Fruit fly (Drosophila melanogaster) whole organism, embryonic: ENCODE data around the gene slmo.

Experiments used
- Bdp1 ChIP-seq: fragments of 200-800 bp; sonication (Bioruptor generic); optimal IDR thresholded peaks from 3 replicates; lab custom pipeline; 2016; ENCODE audit warnings: missing biosample characterization, missing genetic modification characterization
- CG10959 ChIP-seq: fragments of 200-800 bp; sonication (Bioruptor generic); IDR thresholded peaks from 2 replicates; pipeline ENCODE4 v1.3.6; 2022; ENCODE audit warnings: missing biosample characterization, missing genetic modification characterization
- CG11696 ChIP-seq: fragments of 200-800 bp; sonication (Bioruptor generic); IDR thresholded peaks from 2 replicates; pipeline ENCODE4 v1.3.6; 2022; ENCODE audit warnings: missing biosample characterization, missing genetic modification characterization
- CG12236 ChIP-seq: fragments of 200-800 bp; sonication (Bioruptor generic); optimal IDR thresholded peaks from 2 replicates; lab custom pipeline; 2016; ENCODE audit warnings: missing biosample characterization, missing genetic modification characterization
- CG17912 ChIP-seq: fragments of 200-800 bp; sonication (Bioruptor generic); optimal IDR thresholded peaks from 2 replicates; lab custom pipeline; 2018; ENCODE audit warnings: missing biosample characterization, mild to moderate bottlenecking, missing genetic modification characterization
- CG2116 ChIP-seq: fragments of 200-800 bp; sonication (Bioruptor generic); optimal IDR thresholded peaks from 3 replicates; lab custom pipeline; 2018; ENCODE audit warnings: missing biosample characterization, mild to moderate bottlenecking, missing genetic modification characterization
- CG32532 ChIP-seq: fragments of 200-800 bp; sonication (Bioruptor generic); IDR thresholded peaks from 2 replicates; pipeline ENCODE4 v1.3.6; 2022; ENCODE audit warnings: missing biosample characterization, missing genetic modification characterization
- CG4404 ChIP-seq: fragments of 200-800 bp; sonication (Bioruptor generic); IDR thresholded peaks from 2 replicates; pipeline ENCODE4 v1.3.6; 2022; ENCODE audit warnings: missing biosample characterization, missing genetic modification characterization
- CG7987 ChIP-seq: fragments of 200-800 bp; sonication (Bioruptor generic); optimal IDR thresholded peaks from 2 replicates; lab custom pipeline; 2018; ENCODE audit warnings: missing biosample characterization, mild to moderate bottlenecking, missing genetic modification characterization, moderate library complexity
- CG9727 ChIP-seq: fragments of 200-800 bp; sonication (Bioruptor generic); optimal IDR thresholded peaks from 3 replicates; lab custom pipeline; 2017; ENCODE audit warnings: missing biosample characterization, mild to moderate bottlenecking, missing genetic modification characterization
- CG9817 ChIP-seq: fragments of 200-800 bp; sonication (Bioruptor generic); optimal IDR thresholded peaks from 2 replicates; lab custom pipeline; 2018; ENCODE audit warnings: missing biosample characterization, mild to moderate bottlenecking, missing genetic modification characterization, moderate library complexity
- CG9876 ChIP-seq: fragments of 200-800 bp; sonication (Bioruptor generic); optimal IDR thresholded peaks from 2 replicates; lab custom pipeline; 2016; ENCODE audit warnings: missing biosample characterization, missing genetic modification characterization
- CTCF ChIP-seq: fragments of 200-800 bp; sonication (Bioruptor generic); optimal IDR thresholded peaks from 2 replicates; lab custom pipeline; 2017; ENCODE audit warnings: missing biosample characterization, mild to moderate bottlenecking, missing genetic modification characterization, moderate library complexity
- D19A ChIP-seq: fragments of 200-800 bp; optimal IDR thresholded peaks from 3 replicates; lab custom pipeline; 2019; ENCODE audit warnings: missing biosample characterization, mild to moderate bottlenecking, missing genetic modification characterization, moderate library complexity
- Dll ChIP-seq: fragments of 200-800 bp; sonication (Bioruptor generic); IDR thresholded peaks from 4 replicates; pipeline ENCODE4 v1.3.6; 2022; ENCODE audit warnings: missing biosample characterization, missing genetic modification characterization; ENCODE audit not compliant: partially characterized antibody
- Drgx ChIP-seq: fragments of 200-800 bp; sonication (Bioruptor generic); IDR thresholded peaks from 2 replicates; pipeline ENCODE4 v1.3.6; 2022; ENCODE audit warnings: missing biosample characterization, missing genetic modification characterization
- Ets65A ChIP-seq: fragments of 200-800 bp; sonication (Bioruptor generic); peaks from one replicate; lab custom pipeline; 2016; ENCODE audit warnings: missing biosample characterization, missing genetic modification characterization
- Fer3 ChIP-seq: fragments of 200-800 bp; sonication (Bioruptor generic); optimal IDR thresholded peaks from 2 replicates; lab custom pipeline; 2018; ENCODE audit warnings: missing biosample characterization, mild to moderate bottlenecking, missing genetic modification characterization, moderate library complexity
- GATAe ChIP-seq: fragments of 200-800 bp; sonication (Bioruptor generic); conservative IDR thresholded peaks from 2 replicates; pipeline ENCODE4 v1.3.6; 2022; ENCODE audit warnings: missing biosample characterization, missing genetic modification characterization
- Hsf ChIP-seq: fragments of 200-800 bp; sonication (Bioruptor generic); optimal IDR thresholded peaks from 3 replicates; lab custom pipeline; 2016; ENCODE audit warnings: missing biosample characterization, missing genetic modification characterization
- MTF-1 ChIP-seq: fragments of 200-800 bp; sonication (Bioruptor generic); optimal IDR thresholded peaks from 2 replicates; lab custom pipeline; 2018; ENCODE audit warnings: missing biosample characterization, mild to moderate bottlenecking, missing genetic modification characterization, borderline replicate concordance
- Max ChIP-seq: fragments of 200-800 bp; sonication (Bioruptor generic); optimal IDR thresholded peaks from 2 replicates; lab custom pipeline; 2016; ENCODE audit warnings: missing biosample characterization, mild to moderate bottlenecking, missing genetic modification characterization
- Med ChIP-seq: fragments of 200-800 bp; sonication (Bioruptor generic); peaks from one replicate; lab custom pipeline; 2016; ENCODE audit warnings: missing biosample characterization, missing genetic modification characterization, mild to moderate bottlenecking, inconsistent platforms, moderate library complexity
- NC2α ChIP-seq: fragments of 200-800 bp; sonication (Bioruptor generic); optimal IDR thresholded peaks from 2 replicates; lab custom pipeline; 2016; ENCODE audit warnings: missing biosample characterization, missing genetic modification characterization
- Oaz ChIP-seq: fragments of 200-800 bp; sonication (Bioruptor generic); IDR thresholded peaks from 2 replicates; pipeline ENCODE4 v1.3.6; 2022; ENCODE audit warnings: missing biosample characterization, missing genetic modification characterization
- Ssrp ChIP-seq: fragments of 200-800 bp; sonication (Bioruptor generic); optimal IDR thresholded peaks from 2 replicates; lab custom pipeline; 2018; ENCODE audit warnings: missing biosample characterization, mild to moderate bottlenecking, missing genetic modification characterization, moderate library complexity
- bcd ChIP-seq: fragments of 200-800 bp; sonication (Bioruptor generic); optimal IDR thresholded peaks from 2 replicates; lab custom pipeline; 2017; ENCODE audit warnings: missing biosample characterization, mild to moderate bottlenecking, missing genetic modification characterization
- dimm ChIP-seq: fragments of 200-800 bp; sonication (Bioruptor generic); IDR thresholded peaks from 2 replicates; pipeline ENCODE4 v1.3.6; 2022; ENCODE audit warnings: missing biosample characterization, missing genetic modification characterization
- dmrt11E ChIP-seq: fragments of 200-800 bp; sonication (Bioruptor generic); optimal IDR thresholded peaks from 3 replicates; lab custom pipeline; 2018; ENCODE audit warnings: missing biosample characterization, mild to moderate bottlenecking, missing genetic modification characterization, moderate library complexity
- ewg ChIP-seq: fragments of 200-800 bp; sonication (Bioruptor generic); optimal IDR thresholded peaks from 3 replicates; lab custom pipeline; 2017; ENCODE audit warnings: mild to moderate bottlenecking, missing biosample characterization, missing genetic modification reagents, missing genetic modification characterization
- insv ChIP-seq, 2 experiments: fragments of 200-800 bp; sonication (Bioruptor generic); optimal IDR thresholded peaks; 3 replicates each; lab custom pipeline; 2016 to 2018; ENCODE audit warnings: missing biosample characterization in 2 of 2, missing genetic modification characterization in 2 of 2
- jigr1 ChIP-seq: fragments of 200-800 bp; sonication (Bioruptor generic); IDR thresholded peaks from 3 replicates; pipeline ENCODE4 v1.3.6; 2022; ENCODE audit warnings: missing biosample characterization, missing genetic modification characterization
- ken ChIP-seq: fragments of 200-800 bp; sonication (Bioruptor generic); IDR thresholded peaks from 3 replicates; pipeline ENCODE4 v1.3.6; 2022; ENCODE audit warnings: missing biosample characterization, missing genetic modification characterization
- lab ChIP-seq: fragments of 200-800 bp; sonication (Bioruptor generic); optimal IDR thresholded peaks from 3 replicates; lab custom pipeline; 2017; ENCODE audit warnings: missing biosample characterization, missing genetic modification characterization, mild to moderate bottlenecking, moderate library complexity, missing genetic modification reagents
- nerfin-2 ChIP-seq: fragments of 200-800 bp; sonication (Bioruptor generic); IDR thresholded peaks from 2 replicates; pipeline ENCODE4 v1.3.6; 2022; ENCODE audit warnings: missing biosample characterization, missing genetic modification characterization; ENCODE audit not compliant: partially characterized antibody
- onecut ChIP-seq: fragments of 200-800 bp; sonication (Bioruptor generic); IDR thresholded peaks from 2 replicates; pipeline ENCODE4 v1.3.6; 2022; ENCODE audit warnings: missing biosample characterization, missing genetic modification characterization
- org-1 ChIP-seq: fragments of 200-800 bp; sonication (Bioruptor generic); optimal IDR thresholded peaks from 2 replicates; lab custom pipeline; 2017; ENCODE audit warnings: missing biosample characterization, missing genetic modification characterization
- pan ChIP-seq, 4 experiments: fragments of >200 bp in 3 of 4; fragments of 200-800 bp in 1 of 4; sonication (Bioruptor generic) in 1 of 4; optimal IDR thresholded peaks in 3 of 4; IDR thresholded peaks in 1 of 4; 2 replicates each; pipeline versions ENCODE4 v1.3.6 to Lab custom; 2017 to 2022; ENCODE audit warnings: missing biosample characterization in 2 of 4, missing genetic modification characterization in 2 of 4, mixed read lengths in 1 of 4
- peb ChIP-seq: fragments of 200-800 bp; sonication (Bioruptor generic); IDR thresholded peaks from 2 replicates; pipeline ENCODE4 v1.3.6; 2022; ENCODE audit warnings: missing biosample characterization, missing genetic modification characterization
- prd ChIP-seq, 3 experiments: fragments of >200 bp in 2 of 3; fragments of 200-800 bp in 1 of 3; sonication (Bioruptor generic) in 1 of 3; optimal IDR thresholded peaks in 2 of 3; IDR thresholded peaks in 1 of 3; 2 replicates in 2 of 3; 3 replicates in 1 of 3; pipeline versions ENCODE4 v1.3.6 to Lab custom; 2017 to 2022; ENCODE audit warnings: missing biosample characterization in 1 of 3, missing genetic modification characterization in 1 of 3
- row ChIP-seq: fragments of 200-800 bp; sonication (Bioruptor generic); IDR thresholded peaks from 3 replicates; pipeline ENCODE4 v1.3.6; 2022; ENCODE audit warnings: missing biosample characterization, missing genetic modification characterization
- scrt ChIP-seq: fragments of 200-800 bp; sonication (Bioruptor generic); optimal IDR thresholded peaks from 2 replicates; lab custom pipeline; 2018; ENCODE audit warnings: missing biosample characterization, mild to moderate bottlenecking, missing genetic modification characterization, moderate library complexity
- sens ChIP-seq: fragments of 200-800 bp; sonication (Bioruptor generic); peaks from one replicate; lab custom pipeline; 2016; ENCODE audit warnings: missing biosample characterization, missing genetic modification characterization
- sim ChIP-seq: fragments of 200-800 bp; sonication (Bioruptor generic); IDR thresholded peaks from 2 replicates; pipeline ENCODE4 v1.3.6; 2022; ENCODE audit warnings: missing biosample characterization, missing genetic modification characterization
- sug ChIP-seq: fragments of 200-800 bp; optimal IDR thresholded peaks from 2 replicates; lab custom pipeline; 2019; ENCODE audit warnings: missing biosample characterization, mild to moderate bottlenecking, missing genetic modification characterization, moderate library complexity
- tap ChIP-seq: fragments of 200-800 bp; optimal IDR thresholded peaks from 3 replicates; lab custom pipeline; 2019; ENCODE audit warnings: missing biosample characterization, mild to moderate bottlenecking, missing genetic modification characterization, moderate library complexity
- wor ChIP-seq: fragments of 200-800 bp; sonication (Bioruptor generic); IDR thresholded peaks from 2 replicates; pipeline ENCODE4 v1.3.6; 2022; ENCODE audit warnings: missing biosample characterization, missing genetic modification characterization

slmo gene

dm6 chr2L:6034344-6034743 is 14.2 kb downstream of the slmo start, which contains the start of gene CG9109:
TSS of gene CG9109 (minus strand) at chr2L:6034423.
- peak; percentile 77 for TF ChIP-seq scrt (GFP tag; lab: Kevin White, UChicago)
- TF ChIP-seq ewg (GFP tag; lab: Kevin White, UChicago), result peak; percentile 55
- no peak for TF ChIP-seq Dll

- TF ChIP-seq row (GFP tag; lab: Robert Waterston, UW) (peak; percentile 34; the same call in 2 of the 3 replicates), Max (GFP tag; lab: Kevin White, UChicago) (no peak), D19A (tag; lab: Kevin White, UChicago) (peak; percentile 67), sens (GFP tag; lab: Kevin White, UChicago) (peak; percentile 42), CG10959 (GFP tag; lab: Robert Waterston, UW) (no peak), insv (GFP tag; optimal IDR thresholded peaks at IDR 0.05; lab: Kevin White, UChicago) (no peak), Med (GFP tag; lab: Kevin White, UChicago) (peak; percentile 3), Drgx (GFP tag; lab: Robert Waterston, UW) (peak; percentile 45; the same call in 1 of the 2 replicates), Fer3 (tag; lab: Kevin White, UChicago) (no peak), MTF-1 (GFP tag; lab: Kevin White, UChicago) (no peak), prd (optimal IDR thresholded peaks at IDR 0.05; lab: Kevin White, UChicago) (no peak), prd (GFP tag; IDR thresholded peaks at IDR 0.05; lab: Robert Waterston, UW) (0 out of 3 replicates have a peak, but pooled peaks have one; percentile 15), nerfin-2 (GFP tag; lab: Robert Waterston, UW) (no peak), tap (tag; lab: Kevin White, UChicago) (no peak)
Observed at dm6 chr2L:6031838-6032237, 16.7 kb downstream of the slmo start.

- TF ChIP-seq Dll (no peak), CTCF (no peak), sug (tag; lab: Kevin White, UChicago) (no peak), peb (GFP tag; lab: Robert Waterston, UW) (no peak), Ssrp (tag; lab: Kevin White, UChicago) (no peak), lab (GFP tag; lab: Kevin White, UChicago) (peak; percentile 17), pan (optimal IDR thresholded peaks at IDR 0.05; lab: Kevin White, UChicago) (no peak), pan (GFP tag; optimal IDR thresholded peaks at IDR 0.05 in 1 of 2, IDR thresholded peaks at IDR 0.05 in 1 of 2) (no peak), bcd (GFP tag; lab: Kevin White, UChicago) (no peak), CG32532 (GFP tag; lab: Robert Waterston, UW) (no peak), ewg (GFP tag; lab: Kevin White, UChicago) (no peak), dimm (GFP tag; lab: Robert Waterston, UW) (0 out of 2 replicates have a peak, but pooled peaks have one; percentile 35), Fer3 (tag; lab: Kevin White, UChicago) (no peak), NC2α (GFP tag; lab: Kevin White, UChicago) (no peak), ken (GFP tag; lab: Robert Waterston, UW) (peak; percentile 53; the same call in 1 of the 3 replicates), CG7987 (no peak), Hsf (GFP tag; lab: Kevin White, UChicago) (no peak), CG12236 (GFP tag; lab: Kevin White, UChicago) (no peak), CG17912 (GFP tag; lab: Kevin White, UChicago) (no peak), org-1 (GFP tag; lab: Kevin White, UChicago) (no peak), CG9817 (tag; lab: Kevin White, UChicago) (no peak), Oaz (GFP tag; lab: Robert Waterston, UW) (no peak), CG9727 (no peak), CG2116 (GFP tag; lab: Kevin White, UChicago) (no peak), wor (GFP tag; lab: Robert Waterston, UW) (no peak), dmrt11E (tag; lab: Kevin White, UChicago) (no peak), CG11696 (GFP tag; lab: Robert Waterston, UW) (0 out of 2 replicates have a peak, but pooled peaks have one; percentile 34), sim (GFP tag; lab: Robert Waterston, UW) (no peak), onecut (GFP tag; lab: Robert Waterston, UW) (no peak), Bdp1 (GFP tag; lab: Kevin White, UChicago) (no peak), CG4404 (GFP tag; lab: Robert Waterston, UW) (0 out of 2 replicates have a peak, but pooled peaks have one; percentile 10), GATAe (GFP tag; lab: Robert Waterston, UW) (no peak), jigr1 (GFP tag; lab: Robert Waterston, UW) (no peak), Ets65A (GFP tag; lab: Kevin White, UChicago) (peak; percentile 83), CG9876 (no peak)
Observed at dm6 chr2L:6028712-6029111, 19.8 kb downstream of the slmo start.
